Worm (Caenorhabditis elegans) whole organism, young adult: ENCODE data around the gene M02D8.2.

Experiments
- ceh-27 ChIP-seq: fragments of 200-800 bp; sonication (Bioruptor generic); optimal IDR thresholded peaks from 2 replicates; lab custom pipeline; 2018; ENCODE audit warnings: mild to moderate bottlenecking, missing genetic modification characterization, moderate library complexity, missing compliant biosample characterization
- nhr-27 ChIP-seq: fragments of 200-800 bp; sonication (Bioruptor generic); optimal IDR thresholded peaks from 2 replicates; lab custom pipeline; 2018; ENCODE audit warnings: mild to moderate bottlenecking, missing genetic modification characterization, moderate library complexity, missing compliant biosample characterization
- unc-62 ChIP-seq: fragments of 150-350 bp; optimal IDR thresholded peaks from 2 replicates; lab custom pipeline; 2014; ENCODE audit warnings: missing biosample characterization, missing genetic modification reagents, missing genetic modification characterization

DNA sequence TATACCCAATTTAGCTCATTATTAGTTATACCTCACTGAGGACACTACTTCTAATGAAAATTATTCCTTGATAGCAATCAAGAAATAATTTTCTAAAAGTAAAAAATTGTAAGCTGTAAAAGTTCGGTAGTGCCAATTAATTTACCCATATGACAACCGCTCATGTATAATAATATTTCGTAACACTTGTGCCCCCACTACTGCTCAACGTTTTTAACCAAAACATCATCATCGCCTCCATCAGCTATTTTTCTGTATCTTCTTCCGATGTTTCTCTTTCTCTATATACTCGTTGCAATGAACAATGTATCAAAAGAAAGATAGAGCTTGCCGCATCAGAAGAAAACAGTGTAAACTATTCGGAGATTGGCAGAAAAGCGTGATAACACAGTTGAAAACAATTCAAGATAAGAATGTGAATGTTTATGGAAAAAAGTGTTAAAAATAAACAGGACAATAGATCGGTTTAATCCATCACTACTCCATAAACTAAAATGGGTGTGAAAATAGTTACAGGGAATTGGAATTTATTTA lies 48.3 kb downstream of the M02D8.2 start:
- TF ChIP-seq nhr-27 (tag; lab: Kevin White, UChicago): no peak
- no peak for TF ChIP-seq unc-62 (GFP tag; lab: Kevin White, UChicago)
- TF ChIP-seq ceh-27 (GFP tag; lab: Kevin White, UChicago): no peak
